Worm (Caenorhabditis elegans) whole organism, mixed stage, embryonic: ENCODE measurements around the gene F17E9.18.
"Not testable (repeated sequence)": the region's sequence is repeated elsewhere in the genome, so short reads cannot be mapped to it uniquely, and the experiment has no call there.

Experiments
- blmp-1 ChIP-seq: fragments of 150-350 bp; optimal IDR thresholded peaks from 2 replicates; lab custom pipeline; 2014; ENCODE audit warnings: missing biosample characterization, missing genetic modification characterization
- ceh-43 ChIP-seq: fragments of 200-800 bp; sonication (Bioruptor generic); optimal IDR thresholded peaks from 2 replicates; lab custom pipeline; 2018; ENCODE audit warnings: mild to moderate bottlenecking, missing genetic modification characterization, moderate library complexity, missing compliant biosample characterization
- flh-1 ChIP-seq: fragments of 200-800 bp; sonication (Bioruptor generic); optimal IDR thresholded peaks from 2 replicates; lab custom pipeline; 2018; ENCODE audit warnings: mild to moderate bottlenecking, missing genetic modification characterization, moderate library complexity, missing compliant biosample characterization
- ham-2 ChIP-seq: fragments of 200-800 bp; sonication (Bioruptor generic); optimal IDR thresholded peaks from 2 replicates; lab custom pipeline; 2018; ENCODE audit warnings: mild to moderate bottlenecking, missing genetic modification characterization, missing compliant biosample characterization
- lin-13 ChIP-seq: fragments of 150-350 bp; optimal IDR thresholded peaks from 2 replicates; lab custom pipeline; 2014; ENCODE audit warnings: missing biosample characterization, missing genetic modification characterization
- lin-32 ChIP-seq: fragments of 200-800 bp; sonication (Bioruptor generic); optimal IDR thresholded peaks from 2 replicates; lab custom pipeline; 2018; ENCODE audit warnings: mild to moderate bottlenecking, missing genetic modification characterization, missing compliant biosample characterization
- lsy-2 ChIP-seq: fragments of 150-350 bp; optimal IDR thresholded peaks from 2 replicates; lab custom pipeline; 2014; ENCODE audit warnings: missing biosample characterization, missing genetic modification characterization
- mep-1 ChIP-seq: fragments of 150-350 bp; optimal IDR thresholded peaks from 2 replicates; lab custom pipeline; 2017; ENCODE audit warnings: missing biosample characterization, missing genetic modification reagents, missing genetic modification characterization, inconsistent platforms
- nhr-28 ChIP-seq: fragments of 150-350 bp; optimal IDR thresholded peaks from 2 replicates; lab custom pipeline; 2014; ENCODE audit warnings: missing biosample characterization, missing genetic modification characterization
- pha-4 ChIP-seq: fragments of 150-350 bp; optimal IDR thresholded peaks from 2 replicates; lab custom pipeline; 2018; ENCODE audit warnings: missing biosample characterization, missing genetic modification reagents, missing genetic modification characterization
- unc-39 ChIP-seq: fragments of 150-350 bp; optimal IDR thresholded peaks from 2 replicates; lab custom pipeline; 2014; ENCODE audit warnings: missing biosample characterization, missing genetic modification characterization
- ztf-11 ChIP-seq: fragments of 150-350 bp; optimal IDR thresholded peaks from 2 replicates; lab custom pipeline; 2014; ENCODE audit warnings: missing biosample characterization, missing genetic modification characterization

DNA sequence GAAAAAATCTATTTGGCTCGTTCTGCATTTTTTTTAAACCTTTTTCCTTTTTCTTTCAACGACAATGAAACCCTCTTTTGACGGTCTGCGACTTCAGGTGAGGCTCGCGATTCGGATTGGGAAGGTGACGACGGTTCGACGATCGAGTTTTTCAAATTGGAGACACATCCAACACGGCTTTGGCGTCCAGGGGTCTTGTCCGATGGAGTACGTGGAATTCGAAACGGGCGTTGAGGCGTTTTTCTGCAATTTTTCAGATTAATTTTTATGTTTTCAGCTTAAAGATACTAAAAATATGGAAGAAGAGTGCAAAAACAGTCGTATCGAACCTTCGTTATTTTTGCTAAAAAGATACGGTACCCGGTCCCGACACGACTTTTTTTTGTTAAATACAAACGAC is 42.2 kb upstream of the F17E9.18 start, which contains the start of gene D2096.10:
- TF ChIP-seq ztf-11; nhr-28 (tag; lab: Kevin White, UChicago); ham-2 (GFP tag; lab: Kevin White, UChicago); lin-32; mep-1 (tag; lab: Kevin White, UChicago); flh-1 (GFP tag; lab: Kevin White, UChicago); ceh-43 (GFP tag; lab: Kevin White, UChicago); unc-39 (tag; lab: Kevin White, UChicago); lsy-2 (tag; lab: Kevin White, UChicago); blmp-1 (tag; lab: Kevin White, UChicago); pha-4; lin-13 (tag; lab: Kevin White, UChicago): not testable (repeated sequence)
